Worm (Caenorhabditis elegans) whole organism, L1 larva: Measurements from ENCODE around the gene unc-77.

ENCODE experiments used
- C04F5.9 ChIP-seq: sonication (generic microtip); optimal IDR thresholded peaks from 2 replicates; lab custom pipeline; 2016; ENCODE audit warnings: missing genetic modification characterization, missing compliant biosample characterization
- C34B4.2 ChIP-seq: sonication (generic microtip); optimal IDR thresholded peaks from 2 replicates; lab custom pipeline; 2017; ENCODE audit warnings: mild to moderate bottlenecking, missing genetic modification characterization, missing compliant biosample characterization
- F16B12.6 ChIP-seq: fragments of 150-350 bp; optimal IDR thresholded peaks from 2 replicates; lab custom pipeline; 2014; ENCODE audit warnings: missing biosample characterization, missing genetic modification characterization
- Y116A8C.19 ChIP-seq: sonication (generic microtip); optimal IDR thresholded peaks from 2 replicates; lab custom pipeline; 2016; ENCODE audit warnings: missing compliant biosample characterization, missing genetic modification characterization, borderline replicate concordance
- aha-1 ChIP-seq: fragments of 150-350 bp; optimal IDR thresholded peaks from 2 replicates; lab custom pipeline; 2014; ENCODE audit warnings: missing biosample characterization, missing genetic modification characterization
- alr-1 ChIP-seq: fragments of 200-800 bp; sonication (Bioruptor generic); optimal IDR thresholded peaks from 2 replicates; lab custom pipeline; 2018; ENCODE audit warnings: borderline replicate concordance, mild to moderate bottlenecking, missing genetic modification characterization, missing compliant biosample characterization
- ama-1 ChIP-seq: fragments of 150-350 bp; optimal IDR thresholded peaks from 2 replicates; lab custom pipeline; 2014
- ceh-82 ChIP-seq, 3 experiments: fragments of 150-350 bp in 1 of 3; sonication (generic microtip) in 2 of 3; optimal IDR thresholded peaks; 2 replicates each; lab custom pipeline; 2014 to 2017; ENCODE audit warnings: missing biosample characterization in 3 of 3, missing genetic modification characterization in 3 of 3
- ceh-88 ChIP-seq: fragments of 200-800 bp; sonication (Bioruptor generic); IDR thresholded peaks from 2 replicates; pipeline ENCODE4 v1.3.6; 2022; ENCODE audit warnings: missing genetic modification characterization, missing compliant biosample characterization
- ceh-90 ChIP-seq: sonication (generic microtip); optimal IDR thresholded peaks from 2 replicates; lab custom pipeline; 2016; ENCODE audit warnings: missing genetic modification characterization, missing compliant biosample characterization
- ces-1 ChIP-seq: fragments of 150-350 bp; optimal IDR thresholded peaks from 2 replicates; lab custom pipeline; 2014; ENCODE audit warnings: missing biosample characterization, missing genetic modification reagents, missing genetic modification characterization
- dsc-1 ChIP-seq: sonication (generic microtip); optimal IDR thresholded peaks from 2 replicates; lab custom pipeline; 2016; ENCODE audit warnings: mild to moderate bottlenecking, missing genetic modification characterization, missing compliant biosample characterization
- efl-1 ChIP-seq, 4 experiments: fragments of 150-350 bp; optimal IDR thresholded peaks in 3 of 4; peaks in 1 of 4; 1 replicate in 1 of 4; 2 replicates in 3 of 4; lab custom pipeline; 2014; ENCODE audit warnings: missing biosample characterization in 2 of 4, missing genetic modification characterization in 2 of 4, missing genetic modification reagents in 2 of 4
- egl-13 ChIP-seq: sonication (generic microtip); optimal IDR thresholded peaks from 2 replicates; lab custom pipeline; 2016; ENCODE audit warnings: missing genotype, missing genetic modification reagents, missing genetic modification characterization, missing compliant biosample characterization
- elt-2 ChIP-seq: sonication (generic microtip); optimal IDR thresholded peaks from 2 replicates; lab custom pipeline; 2016; ENCODE audit warnings: missing genetic modification characterization, mild to moderate bottlenecking, inconsistent platforms, missing compliant biosample characterization, missing genetic modification reagents
- elt-3 ChIP-seq, 6 experiments: fragments of 150-350 bp in 1 of 6; sonication (generic microtip); optimal IDR thresholded peaks; 2 replicates each; lab custom pipeline; 2017 to 2018; ENCODE audit warnings: missing biosample characterization in 6 of 6, missing genetic modification characterization in 6 of 6, inconsistent platforms in 1 of 6
- fkh-8 ChIP-seq: sonication (generic microtip); optimal IDR thresholded peaks from 2 replicates; lab custom pipeline; 2016; ENCODE audit warnings: mild to moderate bottlenecking, missing genetic modification characterization, missing compliant biosample characterization
- grh-1 ChIP-seq: fragments of 200-800 bp; sonication (Bioruptor generic); IDR thresholded peaks from 2 replicates; pipeline ENCODE4 v1.3.6; 2022; ENCODE audit warnings: missing genetic modification reagents, missing genetic modification characterization, missing compliant biosample characterization
- isw-1 ChIP-seq: fragments of 200-800 bp; sonication (Bioruptor generic); IDR thresholded peaks from 2 replicates; pipeline ENCODE4 v1.3.6; 2022; ENCODE audit warnings: missing genetic modification characterization, missing compliant biosample characterization
- lin-13 ChIP-seq: fragments of 150-350 bp; optimal IDR thresholded peaks from 2 replicates; lab custom pipeline; 2014; ENCODE audit warnings: missing biosample characterization, missing genetic modification reagents, missing genetic modification characterization
- lin-14 ChIP-seq: fragments of 200-800 bp; sonication (Bioruptor generic); optimal IDR thresholded peaks from 2 replicates; lab custom pipeline; 2018; ENCODE audit warnings: mild to moderate bottlenecking, missing genetic modification characterization, moderate library complexity, missing compliant biosample characterization
- lsy-2 ChIP-seq, 2 experiments: fragments of 150-350 bp; optimal IDR thresholded peaks; 2 replicates each; lab custom pipeline; 2014; ENCODE audit warnings: missing biosample characterization in 2 of 2, missing genetic modification characterization in 2 of 2
- mab-9 ChIP-seq: fragments of 200-800 bp; sonication (Bioruptor generic); IDR thresholded peaks from 2 replicates; pipeline ENCODE4 v1.3.6; 2022; ENCODE audit warnings: missing genetic modification reagents, missing genetic modification characterization, missing compliant biosample characterization
- mef-2 ChIP-seq: fragments of 150-350 bp; optimal IDR thresholded peaks from 2 replicates; lab custom pipeline; 2014; ENCODE audit warnings: missing biosample characterization, missing genetic modification characterization
- nhr-11 ChIP-seq: fragments of 150-350 bp; optimal IDR thresholded peaks from 2 replicates; lab custom pipeline; 2014; ENCODE audit warnings: missing biosample characterization, missing genetic modification characterization
- nhr-19 ChIP-seq: fragments of 200-800 bp; sonication (Bioruptor generic); conservative IDR thresholded peaks from 2 replicates; pipeline ENCODE4 v1.3.6; 2022; ENCODE audit warnings: missing genetic modification characterization, missing compliant biosample characterization
- nhr-76 ChIP-seq: sonication (generic microtip); optimal IDR thresholded peaks from 2 replicates; lab custom pipeline; 2017; ENCODE audit warnings: missing biosample characterization, missing genetic modification characterization
- nhr-84 ChIP-seq: sonication (generic microtip); optimal IDR thresholded peaks from 2 replicates; lab custom pipeline; 2017; ENCODE audit warnings: missing biosample characterization, missing genetic modification characterization
- nhr-85 ChIP-seq: sonication (generic microtip); peaks from one replicate; lab custom pipeline; 2016; ENCODE audit warnings: missing genetic modification characterization, inconsistent platforms, missing compliant biosample characterization
- nhr-90 ChIP-seq: sonication (generic microtip); optimal IDR thresholded peaks from 2 replicates; lab custom pipeline; 2016; ENCODE audit warnings: mild to moderate bottlenecking, missing genetic modification characterization, missing compliant biosample characterization; ENCODE audit not compliant: poor library complexity
- pax-3 ChIP-seq: fragments of 200-800 bp; sonication (Bioruptor generic); optimal IDR thresholded peaks from 2 replicates; lab custom pipeline; 2018; ENCODE audit warnings: mild to moderate bottlenecking, missing genetic modification characterization, moderate library complexity, missing compliant biosample characterization
- sup-37 ChIP-seq: fragments of 200-800 bp; sonication (Bioruptor generic); optimal IDR thresholded peaks from 2 replicates; lab custom pipeline; 2018; ENCODE audit warnings: mild to moderate bottlenecking, missing genetic modification characterization, missing compliant biosample characterization
- tbx-2 ChIP-seq: sonication (generic microtip); optimal IDR thresholded peaks from 2 replicates; lab custom pipeline; 2016; ENCODE audit warnings: missing genetic modification characterization, missing compliant biosample characterization
- unc-86 ChIP-seq: sonication (generic microtip); optimal IDR thresholded peaks from 2 replicates; lab custom pipeline; 2016; ENCODE audit warnings: missing genetic modification characterization, missing compliant biosample characterization
- zip-4 ChIP-seq: fragments of 200-800 bp; sonication (Bioruptor generic); optimal IDR thresholded peaks from 2 replicates; lab custom pipeline; 2018; ENCODE audit warnings: mild to moderate bottlenecking, missing genetic modification characterization, moderate library complexity, missing compliant biosample characterization
- ztf-4 ChIP-seq: fragments of 150-350 bp; optimal IDR thresholded peaks from 2 replicates; lab custom pipeline; 2014; ENCODE audit warnings: missing biosample characterization, missing genetic modification characterization

The unc-77 gene

DNA sequence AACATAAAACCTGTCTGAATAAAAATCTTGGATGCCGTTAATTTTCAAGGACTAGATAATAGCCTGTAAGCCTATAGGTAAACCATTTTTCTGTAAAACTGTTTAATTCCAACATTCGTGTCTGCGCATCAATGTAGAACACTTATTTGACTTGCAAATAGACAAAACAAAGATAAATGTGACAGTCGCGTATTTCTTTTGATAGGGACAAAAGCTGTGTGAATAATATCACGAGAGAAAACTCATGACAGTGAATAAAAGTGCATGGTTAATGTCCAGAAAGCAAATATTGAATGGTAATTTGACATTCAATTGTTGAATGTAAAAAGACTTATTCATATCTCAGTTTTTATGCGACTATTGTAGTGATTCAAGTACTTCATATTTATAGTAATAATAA lies 32.1 kb downstream of the unc-77 start, which contains the start of gene C11D2.3:
Gene C11D2.3, plus strand, starts transcription at position 301 of the 400 bp plus-strand sequence.
- TF ChIP-seq zip-4 (GFP tag; lab: Kevin White, UChicago), result no peak
- TF ChIP-seq, all 84 proteins: peak for 0

DNA sequence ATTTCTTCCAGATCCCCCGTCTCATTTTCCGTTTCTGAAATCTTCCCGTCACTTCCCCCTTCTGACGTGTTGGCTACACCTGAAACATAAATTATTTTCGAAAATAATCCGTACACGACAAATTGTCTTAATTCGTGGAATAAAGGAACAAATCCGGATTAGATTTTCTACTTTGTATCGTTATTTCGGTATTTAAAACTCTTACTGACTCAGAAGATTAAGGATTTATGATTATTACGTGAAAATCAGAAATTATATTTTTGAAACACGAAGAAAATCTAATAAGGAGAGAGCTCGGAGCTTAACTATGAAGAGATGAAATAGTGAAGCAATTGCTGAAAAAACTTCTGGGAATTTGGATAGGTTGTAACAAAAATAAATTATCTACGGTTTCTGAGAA lies 34.3 kb downstream of the unc-77 start:
- TF ChIP-seq ztf-4 (tag; lab: Kevin White, UChicago) (no peak), nhr-19 (GFP tag; lab: Robert Waterston, UW) (no peak), ceh-82 (tag; optimal IDR thresholded peaks at IDR 0.05; lab: Kevin White, UChicago) (no peak), mab-9 (GFP tag; lab: Robert Waterston, UW) (no peak), C34B4.2 (tag; lab: Kevin White, UChicago) (no peak), ces-1 (GFP tag; lab: Kevin White, UChicago) (no peak), grh-1 (GFP tag; lab: Robert Waterston, UW) (no peak), ceh-90 (tag; lab: Kevin White, UChicago) (no peak), pax-3 (tag; lab: Kevin White, UChicago) (peak; percentile 33), C04F5.9 (no peak), dsc-1 (peak; percentile 93), mef-2 (no peak), fkh-8 (tag; lab: Kevin White, UChicago) (peak; percentile 49), unc-86 (tag; lab: Kevin White, UChicago) (no peak), lin-13 (GFP tag; lab: Kevin White, UChicago) (no peak), lin-14 (no peak), nhr-84 (tag; lab: Kevin White, UChicago) (no peak)

DNA sequence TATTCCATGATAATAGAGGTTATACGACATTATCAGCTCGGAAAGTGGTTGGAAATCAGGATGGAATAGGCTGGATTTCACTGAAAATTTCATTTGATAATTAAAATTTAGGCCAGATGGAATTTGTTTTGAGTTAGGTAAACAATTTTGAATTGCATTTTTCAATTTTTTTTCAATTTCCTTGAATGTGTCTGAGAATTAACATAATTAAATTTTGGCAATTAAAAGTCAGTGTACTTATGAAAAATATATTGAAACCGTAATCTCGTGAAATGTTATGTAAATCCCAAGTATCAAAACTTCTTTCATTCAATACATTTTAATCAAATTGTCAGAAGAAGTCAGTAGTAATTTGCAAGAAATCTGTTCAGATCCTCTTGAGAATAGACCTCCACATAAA lies 37.7 kb downstream of the unc-77 start:
- TF ChIP-seq egl-13 (tag; lab: Kevin White, UChicago) (no peak), nhr-11 (tag; lab: Kevin White, UChicago) (no peak), lsy-2 (tag; optimal IDR thresholded peaks at IDR 0.05; lab: Kevin White, UChicago) (no peak), efl-1 (optimal IDR thresholded peaks at IDR 0.05; lab: Kevin White, UChicago) (no peak), efl-1 (GFP tag; optimal IDR thresholded peaks at IDR 0.05 in 1 of 2; lab: Kevin White, UChicago) (no peak), ceh-82 (tag; optimal IDR thresholded peaks at IDR 0.05; lab: Kevin White, UChicago) (no peak), ceh-88 (no peak), elt-2 (tag; lab: Kevin White, UChicago) (no peak), tbx-2 (tag; lab: Kevin White, UChicago) (no peak), F16B12.6 (tag; lab: Kevin White, UChicago) (no peak), nhr-76 (no peak), nhr-85 (no peak), elt-3 (tag; optimal IDR thresholded peaks at IDR 0.05; lab: Kevin White, UChicago) (no peak), alr-1 (tag; lab: Kevin White, UChicago) (no peak), Y116A8C.19 (tag; lab: Kevin White, UChicago) (no peak), nhr-90 (tag; lab: Kevin White, UChicago) (no peak), nhr-84 (tag; lab: Kevin White, UChicago) (no peak), ama-1 (no peak), isw-1 (GFP tag; lab: Robert Waterston, UW) (no peak), sup-37 (no peak)
- TF ChIP-seq, all 84 proteins: peak for 0

DNA sequence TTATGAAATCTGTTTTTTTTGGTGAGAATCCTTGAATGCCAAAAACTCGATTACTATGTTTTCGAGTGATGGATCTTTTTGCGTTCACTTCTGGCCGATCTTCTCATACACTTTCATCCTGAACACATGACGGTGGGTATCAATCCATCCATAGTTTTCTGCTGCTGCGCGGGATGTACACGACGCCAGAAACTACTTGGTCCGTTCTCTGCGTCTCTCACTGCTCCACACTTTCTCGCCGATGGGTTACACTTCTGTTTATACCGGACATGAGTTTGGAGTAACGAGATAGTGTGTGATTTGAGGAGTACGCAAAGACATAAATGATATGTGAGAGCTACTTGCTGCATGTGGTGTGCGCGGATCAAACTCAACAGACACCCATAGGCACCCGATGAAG lies 43.0 kb downstream of the unc-77 start:
- TF ChIP-seq aha-1 (no peak), efl-1 (optimal IDR thresholded peaks at IDR 0.05; lab: Kevin White, UChicago) (no peak), efl-1 (GFP tag; optimal IDR thresholded peaks at IDR 0.05 in 1 of 2; lab: Kevin White, UChicago) (peak in 1 of 2 experiments; percentile 48)
- TF ChIP-seq, all 84 proteins: peak for 1
